Fruit fly (Drosophila melanogaster) whole organism, pupa: ENCODE measurements around the gene CG7568.

ENCODE experiments used
- CG10348 ChIP-seq: fragments of 200-800 bp; sonication (Bioruptor generic); IDR thresholded peaks from 2 replicates; pipeline ENCODE4 v1.3.6; 2022; ENCODE audit warnings: missing biosample characterization, missing genetic modification characterization
- CG12605 ChIP-seq: fragments of 200-800 bp; sonication (Bioruptor generic); IDR thresholded peaks from 2 replicates; pipeline ENCODE4 v1.3.6; 2022; ENCODE audit warnings: missing biosample characterization, missing genetic modification characterization
- CG13204 ChIP-seq: fragments of 200-800 bp; sonication (Bioruptor generic); optimal IDR thresholded peaks from 2 replicates; lab custom pipeline; 2018; ENCODE audit warnings: missing biosample characterization, mild to moderate bottlenecking, missing genetic modification characterization, moderate library complexity
- CG14655 ChIP-seq: fragments of 200-800 bp; sonication (Bioruptor generic); optimal IDR thresholded peaks from 3 replicates; lab custom pipeline; 2017; ENCODE audit warnings: mild to moderate bottlenecking, missing biosample characterization, missing genetic modification reagents, missing genetic modification characterization
- CG15710 ChIP-seq: fragments of 200-800 bp; sonication (Bioruptor generic); optimal IDR thresholded peaks from 2 replicates; lab custom pipeline; 2018; ENCODE audit warnings: missing biosample characterization, mild to moderate bottlenecking, missing genetic modification characterization, moderate library complexity
- CG17806 ChIP-seq: fragments of 200-800 bp; sonication (Bioruptor generic); optimal IDR thresholded peaks from 2 replicates; lab custom pipeline; 2018; ENCODE audit warnings: missing biosample characterization, mild to moderate bottlenecking, missing genetic modification characterization, moderate library complexity
- CG32121 ChIP-seq: fragments of 200-800 bp; sonication (Bioruptor generic); IDR thresholded peaks from 2 replicates; pipeline ENCODE4 v1.3.6; 2022; ENCODE audit warnings: missing biosample characterization, missing genetic modification characterization
- CG34367 ChIP-seq: fragments of 200-800 bp; sonication (Bioruptor generic); optimal IDR thresholded peaks from 2 replicates; lab custom pipeline; 2018; ENCODE audit warnings: missing biosample characterization, mild to moderate bottlenecking, missing genetic modification characterization
- CG4496 ChIP-seq: fragments of 200-800 bp; sonication (Bioruptor generic); IDR thresholded peaks from 3 replicates; pipeline ENCODE4 v1.3.6; 2022; ENCODE audit warnings: missing biosample characterization, missing genetic modification characterization
- CG8159 ChIP-seq: fragments of 200-800 bp; sonication (Bioruptor generic); optimal IDR thresholded peaks from 3 replicates; lab custom pipeline; 2018; ENCODE audit warnings: missing biosample characterization, mild to moderate bottlenecking, missing genetic modification characterization, moderate library complexity
- CG8301 ChIP-seq: fragments of 200-800 bp; sonication (Bioruptor generic); optimal IDR thresholded peaks from 2 replicates; lab custom pipeline; 2018; ENCODE audit warnings: missing biosample characterization, mild to moderate bottlenecking, missing genetic modification characterization
- CG9948 ChIP-seq: fragments of 200-800 bp; sonication (Bioruptor generic); optimal IDR thresholded peaks from 2 replicates; lab custom pipeline; 2018; ENCODE audit warnings: missing biosample characterization, mild to moderate bottlenecking, missing genetic modification characterization, moderate library complexity
- D1 ChIP-seq: fragments of 200-800 bp; sonication (Bioruptor generic); optimal IDR thresholded peaks from 2 replicates; lab custom pipeline; 2018; ENCODE audit warnings: missing biosample characterization, mild to moderate bottlenecking, missing genetic modification characterization, moderate library complexity
- EcR ChIP-seq: fragments of 200-800 bp; sonication (Bioruptor generic); optimal IDR thresholded peaks from 3 replicates; lab custom pipeline; 2019; ENCODE audit warnings: missing biosample characterization, missing genetic modification characterization, mild to moderate bottlenecking, moderate library complexity, missing genetic modification reagents
- Ets98B ChIP-seq: fragments of 200-800 bp; sonication (Bioruptor generic); IDR thresholded peaks from 2 replicates; pipeline ENCODE4 v1.3.6; 2022; ENCODE audit warnings: missing biosample characterization, missing genetic modification characterization
- Pif1A ChIP-seq: fragments of 200-800 bp; sonication (Bioruptor generic); optimal IDR thresholded peaks from 3 replicates; lab custom pipeline; 2016; ENCODE audit warnings: missing biosample characterization, missing genetic modification characterization
- Pif1B ChIP-seq: fragments of 200-800 bp; sonication (Bioruptor generic); optimal IDR thresholded peaks from 3 replicates; lab custom pipeline; 2016; ENCODE audit warnings: missing biosample characterization, missing genetic modification characterization
- Snoo ChIP-seq: fragments of 200-800 bp; sonication (Bioruptor generic); optimal IDR thresholded peaks from 3 replicates; lab custom pipeline; 2017; ENCODE audit warnings: missing biosample characterization, mild to moderate bottlenecking, missing genetic modification characterization, inconsistent platforms
- fd96Ca ChIP-seq: fragments of 200-800 bp; sonication (Bioruptor generic); IDR thresholded peaks from 3 replicates; pipeline ENCODE4 v1.3.6; 2022; ENCODE audit warnings: missing biosample characterization, missing genetic modification characterization
- gl ChIP-seq: fragments of 200-800 bp; sonication (Bioruptor generic); optimal IDR thresholded peaks from 2 replicates; lab custom pipeline; 2018; ENCODE audit warnings: missing biosample characterization, mild to moderate bottlenecking, missing genetic modification characterization
- rn ChIP-seq: fragments of 200-800 bp; sonication (Bioruptor generic); IDR thresholded peaks from 2 replicates; pipeline ENCODE4 v1.3.6; 2022; ENCODE audit warnings: missing biosample characterization, missing genetic modification characterization

CG7568 gene

DNA sequence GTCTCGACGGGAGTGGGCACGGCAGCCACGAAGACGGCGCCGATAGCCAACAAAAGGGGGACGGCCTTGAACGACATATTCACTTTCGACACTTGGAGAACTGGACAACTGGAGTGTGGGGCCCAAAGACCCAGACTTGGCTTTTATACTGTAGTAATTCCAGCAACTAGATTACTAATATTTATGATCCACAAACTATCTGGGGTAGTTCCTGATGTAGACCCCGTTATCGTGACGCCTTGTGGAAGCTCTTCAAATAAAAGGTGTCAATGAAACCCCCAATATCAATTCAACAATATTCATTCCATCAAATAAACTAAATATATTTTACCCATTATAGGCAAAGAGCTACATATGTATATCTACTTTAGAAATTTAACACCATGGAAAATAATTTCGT, 9.9 kb downstream of the CG7568 start, which contains the start of gene CG31041:
Gene CG31041, minus strand, starts transcription at position 101 of the 400 bp plus-strand sequence.
- TF ChIP-seq Pif1B (no peak), CG14655 (GFP tag; lab: Kevin White, UChicago) (no peak), fd96Ca (no peak)

- TF ChIP-seq CG12605 (GFP tag; lab: Robert Waterston, UW) (no peak), Pif1B (no peak), CG8159 (no peak), gl (tag; lab: Kevin White, UChicago) (no peak), rn (no peak), CG9948 (tag; lab: Kevin White, UChicago) (no peak), D1 (tag; lab: Kevin White, UChicago) (no peak), CG17806 (tag; lab: Kevin White, UChicago) (no peak), CG4496 (no peak), CG10348 (GFP tag; lab: Robert Waterston, UW) (no peak), Snoo (tag; lab: Kevin White, UChicago) (no peak), CG32121 (GFP tag; lab: Robert Waterston, UW) (no peak), CG13204 (GFP tag; lab: Kevin White, UChicago) (no peak), CG34367 (tag; lab: Kevin White, UChicago) (no peak), CG15710 (no peak), CG14655 (GFP tag; lab: Kevin White, UChicago) (no peak), EcR (GFP tag; lab: Kevin White, UChicago) (no peak), Ets98B (GFP tag; lab: Robert Waterston, UW) (no peak)
Observed at dm6 chr3R:29589662-29590061, 11.0 kb downstream of the CG7568 start, which contains the start of gene CG11470. CG11470 (minus strand) TSS chr3R:29589762.

- TF ChIP-seq gl (tag; lab: Kevin White, UChicago) (no peak), Pif1A (GFP tag; lab: Kevin White, UChicago) (no peak), CG14655 (GFP tag; lab: Kevin White, UChicago) (no peak), CG4496 (no peak), CG32121 (GFP tag; lab: Robert Waterston, UW) (no peak), CG8159 (no peak), Ets98B (GFP tag; lab: Robert Waterston, UW) (no peak), CG12605 (GFP tag; lab: Robert Waterston, UW) (no peak), Pif1B (no peak), CG10348 (GFP tag; lab: Robert Waterston, UW) (no peak), D1 (tag; lab: Kevin White, UChicago) (no peak)
Observed at dm6 chr3R:29588004-29588403, 12.7 kb downstream of the CG7568 start, which contains the start of gene CG7567. CG7567 (minus strand) TSS chr3R:29588104.

- TF ChIP-seq Pif1B (no peak), CG4496 (no peak), D1 (tag; lab: Kevin White, UChicago) (no peak), CG32121 (GFP tag; lab: Robert Waterston, UW) (no peak), CG15710 (no peak), Snoo (tag; lab: Kevin White, UChicago) (no peak), Ets98B (GFP tag; lab: Robert Waterston, UW) (no peak), CG9948 (tag; lab: Kevin White, UChicago) (no peak), CG8301 (tag; lab: Kevin White, UChicago) (no peak), CG13204 (GFP tag; lab: Kevin White, UChicago) (no peak), CG17806 (tag; lab: Kevin White, UChicago) (no peak), EcR (GFP tag; lab: Kevin White, UChicago) (no peak), fd96Ca (no peak), CG8159 (no peak), rn (no peak), Pif1A (GFP tag; lab: Kevin White, UChicago) (no peak), CG12605 (GFP tag; lab: Robert Waterston, UW) (no peak), CG34367 (tag; lab: Kevin White, UChicago) (no peak)
Observed at dm6 chr3R:29586743-29587142, 13.9 kb downstream of the CG7568 start.

DNA sequence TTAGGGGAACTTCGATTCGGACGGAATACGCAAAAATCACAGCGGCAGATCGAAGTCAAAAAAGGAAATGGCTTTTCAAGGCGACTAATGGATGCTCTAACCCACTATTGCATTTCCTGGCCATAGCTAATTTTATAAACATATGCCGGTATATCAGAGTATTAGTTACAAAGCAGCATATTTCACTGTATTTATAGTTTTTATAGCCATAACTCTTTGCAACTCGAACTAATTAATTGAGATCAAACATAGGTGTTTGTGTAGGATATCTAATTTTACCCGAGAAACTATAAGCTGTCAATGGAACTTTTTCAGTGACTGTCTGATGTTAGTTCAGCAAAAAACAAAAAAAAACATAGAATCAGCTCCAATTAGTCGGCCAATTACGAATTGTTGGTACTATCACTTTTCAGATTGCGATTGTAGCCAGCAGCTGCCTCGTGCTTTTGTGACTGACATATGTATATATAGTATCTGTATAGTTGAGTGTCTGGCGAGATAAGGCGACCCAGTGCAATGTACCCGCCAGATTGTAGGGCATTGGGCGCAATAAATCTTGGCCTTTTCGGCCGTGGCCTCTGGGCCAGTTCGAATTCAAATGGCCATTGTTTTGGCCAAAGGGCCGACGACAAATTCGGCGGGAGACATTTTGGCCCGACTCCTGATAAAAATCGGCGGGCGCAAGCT, 15.5 kb downstream of the CG7568 start:
- TF ChIP-seq CG15710: no peak
- no peak for TF ChIP-seq Snoo (tag; lab: Kevin White, UChicago)
- no peak for TF ChIP-seq CG13204 (GFP tag; lab: Kevin White, UChicago)
- no peak for TF ChIP-seq CG4496
- no peak for TF ChIP-seq CG12605 (GFP tag; lab: Robert Waterston, UW)
- TF ChIP-seq CG8301 (tag; lab: Kevin White, UChicago): no peak
- no peak for TF ChIP-seq CG9948 (tag; lab: Kevin White, UChicago)
- peak; percentile 38 for TF ChIP-seq EcR (GFP tag; lab: Kevin White, UChicago)

DNA sequence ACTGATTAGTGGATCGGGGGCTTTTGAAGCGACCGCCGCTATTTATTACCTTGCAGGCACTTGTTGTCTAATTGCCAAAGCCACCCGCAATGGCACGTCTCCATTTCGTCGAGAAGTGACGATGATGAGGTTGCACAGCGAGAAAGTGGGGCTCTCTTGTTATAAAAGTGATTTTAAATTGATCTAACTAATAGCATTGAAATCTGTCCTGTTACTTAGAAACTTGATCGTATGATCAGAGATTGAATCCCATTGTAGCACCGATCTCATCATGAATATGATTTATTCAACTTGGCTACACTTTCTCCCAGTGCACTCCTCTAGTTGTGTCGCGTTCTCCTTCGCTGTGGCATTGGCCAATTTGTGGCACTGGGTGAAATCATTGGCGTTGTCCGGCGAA, 16.4 kb downstream of the CG7568 start:
- 0 out of 3 replicates have a peak, but pooled peaks have one; percentile 44 for TF ChIP-seq fd96Ca
- 0 out of 3 replicates have a peak, but pooled peaks have one; percentile 15 for TF ChIP-seq CG4496
- TF ChIP-seq gl (tag; lab: Kevin White, UChicago): no peak
- 0 out of 2 replicates have a peak, but pooled peaks have one; percentile 8 for TF ChIP-seq Ets98B (GFP tag; lab: Robert Waterston, UW)
